Worm (Caenorhabditis elegans) whole organism, L2 larva: Measurements from ENCODE around the gene C05D11.8.
A peak's percentile ranks its signal among the peaks of the same experiment; 100 is the strongest.

Source experiments
- R02D3.7 ChIP-seq: fragments of 150-350 bp; optimal IDR thresholded peaks from 2 replicates; lab custom pipeline; 2014; ENCODE audit warnings: missing biosample characterization, missing genetic modification characterization
- ZK546.5 ChIP-seq: sonication (generic microtip); optimal IDR thresholded peaks from 2 replicates; lab custom pipeline; 2017; ENCODE audit warnings: missing biosample characterization, missing genetic modification characterization
- aly-2 ChIP-seq: fragments of 150-350 bp; optimal IDR thresholded peaks from 2 replicates; lab custom pipeline; 2014; ENCODE audit warnings: missing biosample characterization, missing genetic modification characterization
- ama-1 ChIP-seq: fragments of 150-350 bp; optimal IDR thresholded peaks from 2 replicates; lab custom pipeline; 2018; ENCODE audit warnings: inconsistent platforms
- crh-2 ChIP-seq: sonication (generic microtip); optimal IDR thresholded peaks from 2 replicates; lab custom pipeline; 2017; ENCODE audit warnings: missing biosample characterization, missing genetic modification characterization
- egl-27 ChIP-seq: sonication (generic microtip); optimal IDR thresholded peaks from 3 replicates; lab custom pipeline; 2017; ENCODE audit warnings: missing biosample characterization, missing genetic modification reagents, missing genetic modification characterization
- fos-1 ChIP-seq: fragments of 150-350 bp; optimal IDR thresholded peaks from 2 replicates; lab custom pipeline; 2014; ENCODE audit warnings: missing biosample characterization, missing genetic modification characterization
- lin-11 ChIP-seq: fragments of 150-350 bp; sonication (generic microtip); optimal IDR thresholded peaks from 2 replicates; lab custom pipeline; 2014; ENCODE audit warnings: missing biosample characterization, missing genetic modification characterization, inconsistent platforms, mixed read lengths
- lin-39 ChIP-seq: fragments of 150-350 bp; optimal IDR thresholded peaks from 2 replicates; lab custom pipeline; 2014; ENCODE audit warnings: missing biosample characterization, missing genetic modification reagents, missing genetic modification characterization
- mab-5 ChIP-seq: fragments of 150-350 bp; optimal IDR thresholded peaks from 2 replicates; lab custom pipeline; 2014; ENCODE audit warnings: missing biosample characterization, missing genetic modification characterization
- mdl-1 ChIP-seq, 2 experiments: fragments of 150-350 bp in 1 of 2; sonication (generic microtip) in 1 of 2; optimal IDR thresholded peaks; 2 replicates each; lab custom pipeline; 2017; ENCODE audit warnings: missing biosample characterization in 2 of 2, missing genetic modification characterization in 2 of 2
- nhr-11 ChIP-seq: fragments of 150-350 bp; optimal IDR thresholded peaks from 2 replicates; lab custom pipeline; 2014; ENCODE audit warnings: missing biosample characterization, missing genetic modification characterization
- nhr-23 ChIP-seq: fragments of 150-350 bp; optimal IDR thresholded peaks from 2 replicates; lab custom pipeline; 2014; ENCODE audit warnings: missing biosample characterization, missing genetic modification reagents, missing genetic modification characterization
- sma-9 ChIP-seq, 2 experiments: fragments of 150-350 bp in 1 of 2; sonication (generic microtip) in 1 of 2; optimal IDR thresholded peaks; 2 replicates each; lab custom pipeline; 2014 to 2016; ENCODE audit warnings: missing genetic modification characterization in 2 of 2, mild to moderate bottlenecking in 1 of 2, missing biosample characterization in 1 of 2, missing compliant biosample characterization in 1 of 2, missing genetic modification reagents in 1 of 2, moderate library complexity in 1 of 2

DNA sequence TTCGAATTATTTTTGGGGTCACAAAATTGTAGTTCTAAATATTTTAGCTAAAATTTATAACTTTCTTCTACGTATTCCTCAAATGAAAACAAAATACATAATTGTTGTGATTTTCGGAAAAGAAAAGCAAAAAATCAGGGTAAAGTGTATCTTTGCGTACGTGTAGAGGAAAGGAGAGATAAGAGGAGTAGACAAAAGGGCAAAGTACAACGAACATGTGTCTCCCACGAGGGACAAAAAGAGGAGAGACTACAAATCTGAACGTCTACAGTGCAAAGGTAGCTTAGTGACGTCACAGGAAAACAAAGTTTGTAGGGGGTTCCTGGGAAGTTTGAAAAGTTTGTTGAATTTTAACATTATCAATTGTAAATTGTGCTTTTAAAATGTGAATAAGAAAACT, 20.4 kb upstream of the C05D11.8 start:
- TF ChIP-seq mdl-1 (tag; optimal IDR thresholded peaks at IDR 0.05; lab: Kevin White, UChicago) (peak; percentile 49 to 65), lin-11 (tag; lab: Kevin White, UChicago) (no peak), ama-1 (no peak), fos-1 (tag; lab: Kevin White, UChicago) (peak; percentile 71), egl-27 (tag; lab: Kevin White, UChicago) (no peak), nhr-11 (tag; lab: Kevin White, UChicago) (no peak), nhr-23 (no peak), ZK546.5 (tag; lab: Kevin White, UChicago) (no peak), sma-9 (GFP tag; optimal IDR thresholded peaks at IDR 0.05; lab: Kevin White, UChicago) (peak; percentile 76), sma-9 (tag; optimal IDR thresholded peaks at IDR 0.05; lab: Kevin White, UChicago) (no peak), aly-2 (tag; lab: Kevin White, UChicago) (no peak), mab-5 (tag; lab: Kevin White, UChicago) (no peak), lin-39 (tag; lab: Kevin White, UChicago) (no peak), crh-2 (tag; lab: Kevin White, UChicago) (peak; percentile 84), R02D3.7 (no peak)
